Worm (Caenorhabditis elegans) whole organism, dauer: ENCODE measurements around the gene C03B1.13.
A peak's percentile ranks its signal among the peaks of the same experiment; 100 is the strongest.

ENCODE experiments used
- unc-62 ChIP-seq: sonication (generic microtip); optimal IDR thresholded peaks from 2 replicates; lab custom pipeline; 2017; ENCODE audit warnings: missing biosample characterization, missing genetic modification reagents, missing genetic modification characterization

C03B1.13 gene

ce11 chrX:6318803-6319202, 19.0 kb downstream of the C03B1.13 start:
- TF ChIP-seq unc-62 (GFP tag; lab: Kevin White, UChicago), result no peak

- no peak for TF ChIP-seq unc-62 (GFP tag; lab: Kevin White, UChicago)
Observed at ce11 chrX:6311391-6311790, 26.5 kb downstream of the C03B1.13 start, which contains the start of gene npr-38. npr-38 (plus strand) TSS chrX:6311691.

- TF ChIP-seq unc-62 (GFP tag; lab: Kevin White, UChicago), result no peak
Observed at ce11 chrX:6299641-6300240, 38.1 kb downstream of the C03B1.13 start, which contains the start of gene cest-16. cest-16 (plus strand) TSS chrX:6299942.

- TF ChIP-seq unc-62 (GFP tag; lab: Kevin White, UChicago), result peak; percentile 59
Observed at ce11 chrX:6296402-6296844, 41.4 kb downstream of the C03B1.13 start.

- TF ChIP-seq unc-62 (GFP tag; lab: Kevin White, UChicago), result no peak
Observed at ce11 chrX:6292812-6293211, 45.0 kb downstream of the C03B1.13 start, which contains the start of gene mom-1. mom-1 (plus strand) TSS chrX:6293112.

- TF ChIP-seq unc-62 (GFP tag; lab: Kevin White, UChicago), result no peak
Observed at ce11 chrX:6292143-6292542, 45.7 kb downstream of the C03B1.13 start.

ce11 chrX:6291632-6292031, 46.2 kb downstream of the C03B1.13 start, which contains the start of gene lev-9:
lev-9 (minus strand) TSS chrX:6291732.
- TF ChIP-seq unc-62 (GFP tag; lab: Kevin White, UChicago), result no peak

- TF ChIP-seq unc-62 (GFP tag; lab: Kevin White, UChicago), result no peak
Observed at ce11 chrX:6289038-6289437, 48.8 kb downstream of the C03B1.13 start.

ce11 chrX:6286154-6286553, 51.7 kb downstream of the C03B1.13 start:
- no peak for TF ChIP-seq unc-62 (GFP tag; lab: Kevin White, UChicago)
